Worm (Caenorhabditis elegans) whole organism, L1 larva: Measurements from ENCODE around the gene slmp-1.
A peak's percentile ranks its signal among the peaks of the same experiment; 100 is the strongest.

Source experiments
- C04F5.9 ChIP-seq: sonication (generic microtip); optimal IDR thresholded peaks from 2 replicates; lab custom pipeline; 2016; ENCODE audit warnings: missing genetic modification characterization, missing compliant biosample characterization
- C16A3.4 ChIP-seq: fragments of 150-350 bp; optimal IDR thresholded peaks from 2 replicates; lab custom pipeline; 2014; ENCODE audit warnings: missing biosample characterization, missing genetic modification characterization
- F16B12.6 ChIP-seq: fragments of 150-350 bp; optimal IDR thresholded peaks from 2 replicates; lab custom pipeline; 2014; ENCODE audit warnings: missing biosample characterization, missing genetic modification characterization
- Y116A8C.19 ChIP-seq: sonication (generic microtip); optimal IDR thresholded peaks from 2 replicates; lab custom pipeline; 2016; ENCODE audit warnings: missing compliant biosample characterization, missing genetic modification characterization, borderline replicate concordance
- aha-1 ChIP-seq: fragments of 150-350 bp; optimal IDR thresholded peaks from 2 replicates; lab custom pipeline; 2014; ENCODE audit warnings: missing biosample characterization, missing genetic modification characterization
- ama-1 ChIP-seq: fragments of 150-350 bp; optimal IDR thresholded peaks from 2 replicates; lab custom pipeline; 2014
- blmp-1 ChIP-seq: fragments of 150-350 bp; optimal IDR thresholded peaks from 2 replicates; lab custom pipeline; 2014; ENCODE audit warnings: missing biosample characterization, missing genetic modification characterization
- ceh-63 ChIP-seq: fragments of 200-800 bp; sonication (Bioruptor generic); optimal IDR thresholded peaks from 2 replicates; lab custom pipeline; 2018; ENCODE audit warnings: mild to moderate bottlenecking, missing genetic modification characterization, missing compliant biosample characterization
- ceh-82 ChIP-seq, 3 experiments: fragments of 150-350 bp in 1 of 3; sonication (generic microtip) in 2 of 3; optimal IDR thresholded peaks; 2 replicates each; lab custom pipeline; 2014 to 2017; ENCODE audit warnings: missing biosample characterization in 3 of 3, missing genetic modification characterization in 3 of 3
- ceh-88 ChIP-seq: fragments of 200-800 bp; sonication (Bioruptor generic); IDR thresholded peaks from 2 replicates; pipeline ENCODE4 v1.3.6; 2022; ENCODE audit warnings: missing genetic modification characterization, missing compliant biosample characterization
- dpl-1 ChIP-seq, 3 experiments: fragments of 150-350 bp in 2 of 3; sonication (generic microtip) in 1 of 3; optimal IDR thresholded peaks; 2 replicates each; lab custom pipeline; 2014 to 2017; ENCODE audit warnings: missing biosample characterization in 3 of 3, missing genetic modification characterization in 3 of 3, missing genetic modification reagents in 3 of 3
- dsc-1 ChIP-seq: sonication (generic microtip); optimal IDR thresholded peaks from 2 replicates; lab custom pipeline; 2016; ENCODE audit warnings: mild to moderate bottlenecking, missing genetic modification characterization, missing compliant biosample characterization
- efl-1 ChIP-seq, 4 experiments: fragments of 150-350 bp; optimal IDR thresholded peaks in 3 of 4; peaks in 1 of 4; 1 replicate in 1 of 4; 2 replicates in 3 of 4; lab custom pipeline; 2014; ENCODE audit warnings: missing biosample characterization in 2 of 4, missing genetic modification characterization in 2 of 4, missing genetic modification reagents in 2 of 4
- efl-3 ChIP-seq: fragments of 200-800 bp; sonication (Bioruptor generic); optimal IDR thresholded peaks from 2 replicates; lab custom pipeline; 2018; ENCODE audit warnings: mild to moderate bottlenecking, missing genetic modification characterization, missing compliant biosample characterization
- elt-3 ChIP-seq, 6 experiments: fragments of 150-350 bp in 1 of 6; sonication (generic microtip); optimal IDR thresholded peaks; 2 replicates each; lab custom pipeline; 2017 to 2018; ENCODE audit warnings: missing biosample characterization in 6 of 6, missing genetic modification characterization in 6 of 6, inconsistent platforms in 1 of 6
- ets-5 ChIP-seq: fragments of 200-800 bp; sonication (Bioruptor generic); IDR thresholded peaks from 2 replicates; pipeline ENCODE4 v1.3.6; 2022; ENCODE audit warnings: missing genetic modification characterization, missing compliant biosample characterization
- fkh-8 ChIP-seq: sonication (generic microtip); optimal IDR thresholded peaks from 2 replicates; lab custom pipeline; 2016; ENCODE audit warnings: mild to moderate bottlenecking, missing genetic modification characterization, missing compliant biosample characterization
- fos-1 ChIP-seq: fragments of 150-350 bp; optimal IDR thresholded peaks from 2 replicates; lab custom pipeline; 2014; ENCODE audit warnings: missing biosample characterization, missing genetic modification characterization
- hlh-4 ChIP-seq: sonication (generic microtip); optimal IDR thresholded peaks from 2 replicates; lab custom pipeline; 2016; ENCODE audit warnings: mild to moderate bottlenecking, missing genetic modification characterization, missing compliant biosample characterization
- hpl-2 ChIP-seq: fragments of 150-350 bp; optimal IDR thresholded peaks from 2 replicates; lab custom pipeline; 2014; ENCODE audit warnings: missing biosample characterization, missing genetic modification reagents, missing genetic modification characterization
- irx-1 ChIP-seq: sonication (generic microtip); optimal IDR thresholded peaks from 2 replicates; lab custom pipeline; 2016; ENCODE audit warnings: missing genetic modification characterization, missing compliant biosample characterization
- lin-14 ChIP-seq: fragments of 200-800 bp; sonication (Bioruptor generic); optimal IDR thresholded peaks from 2 replicates; lab custom pipeline; 2018; ENCODE audit warnings: mild to moderate bottlenecking, missing genetic modification characterization, moderate library complexity, missing compliant biosample characterization
- lin-35 ChIP-seq, 2 experiments: fragments of 150-350 bp; optimal IDR thresholded peaks; 2 replicates each; lab custom pipeline; 2014; ENCODE audit warnings: missing biosample characterization in 2 of 2, missing genetic modification characterization in 2 of 2, missing genetic modification reagents in 2 of 2
- nhr-11 ChIP-seq: fragments of 150-350 bp; optimal IDR thresholded peaks from 2 replicates; lab custom pipeline; 2014; ENCODE audit warnings: missing biosample characterization, missing genetic modification characterization
- nhr-12 ChIP-seq: sonication (generic microtip); optimal IDR thresholded peaks from 2 replicates; lab custom pipeline; 2017; ENCODE audit warnings: missing biosample characterization, missing genetic modification characterization
- nhr-20 ChIP-seq: sonication (generic microtip); optimal IDR thresholded peaks from 2 replicates; lab custom pipeline; 2016; ENCODE audit warnings: mild to moderate bottlenecking, missing genetic modification characterization, missing compliant biosample characterization
- nhr-28 ChIP-seq: fragments of 150-350 bp; optimal IDR thresholded peaks from 2 replicates; lab custom pipeline; 2014; ENCODE audit warnings: missing biosample characterization, missing genetic modification characterization
- nhr-47 ChIP-seq: sonication (generic microtip); optimal IDR thresholded peaks from 2 replicates; lab custom pipeline; 2016; ENCODE audit warnings: mild to moderate bottlenecking, missing genetic modification characterization, moderate library complexity, missing compliant biosample characterization
- nhr-71 ChIP-seq: sonication (generic microtip); optimal IDR thresholded peaks from 2 replicates; lab custom pipeline; 2016; ENCODE audit warnings: mild to moderate bottlenecking, missing genetic modification characterization, moderate library complexity, missing compliant biosample characterization
- nhr-76 ChIP-seq: sonication (generic microtip); optimal IDR thresholded peaks from 2 replicates; lab custom pipeline; 2017; ENCODE audit warnings: missing biosample characterization, missing genetic modification characterization
- nhr-90 ChIP-seq: sonication (generic microtip); optimal IDR thresholded peaks from 2 replicates; lab custom pipeline; 2016; ENCODE audit warnings: mild to moderate bottlenecking, missing genetic modification characterization, missing compliant biosample characterization; ENCODE audit not compliant: poor library complexity
- pag-3 ChIP-seq: sonication (generic microtip); optimal IDR thresholded peaks from 2 replicates; lab custom pipeline; 2017; ENCODE audit warnings: missing genetic modification characterization, mild to moderate bottlenecking, missing compliant biosample characterization, antibody characterized with exemption, borderline replicate concordance; ENCODE audit not compliant: insufficient read depth
- pqm-1 ChIP-seq: sonication (generic microtip); optimal IDR thresholded peaks from 3 replicates; lab custom pipeline; 2017; ENCODE audit warnings: missing biosample characterization, missing genetic modification characterization
- rnt-1 ChIP-seq: sonication (generic microtip); optimal IDR thresholded peaks from 2 replicates; lab custom pipeline; 2016; ENCODE audit warnings: mild to moderate bottlenecking, missing genetic modification characterization, moderate library complexity, missing compliant biosample characterization
- skn-1 ChIP-seq: fragments of 150-350 bp; optimal IDR thresholded peaks from 2 replicates; lab custom pipeline; 2014; ENCODE audit warnings: missing biosample characterization, missing genetic modification characterization
- snpc-4 ChIP-seq: fragments of 150-350 bp; optimal IDR thresholded peaks from 2 replicates; lab custom pipeline; 2014; ENCODE audit warnings: missing biosample characterization, missing genetic modification characterization
- snu-23 ChIP-seq: sonication (generic microtip); optimal IDR thresholded peaks from 2 replicates; lab custom pipeline; 2016; ENCODE audit warnings: missing genetic modification characterization, missing compliant biosample characterization
- sox-4 ChIP-seq: sonication (generic microtip); optimal IDR thresholded peaks from 2 replicates; lab custom pipeline; 2016; ENCODE audit warnings: missing genetic modification characterization, missing compliant biosample characterization
- sptf-1 ChIP-seq: fragments of 150-350 bp; optimal IDR thresholded peaks from 2 replicates; lab custom pipeline; 2014; ENCODE audit warnings: missing biosample characterization, missing genetic modification characterization
- tlp-1 ChIP-seq: fragments of 150-350 bp; optimal IDR thresholded peaks from 2 replicates; lab custom pipeline; 2014; ENCODE audit warnings: missing biosample characterization, missing genetic modification characterization
- unc-130 ChIP-seq: fragments of 150-350 bp; optimal IDR thresholded peaks from 2 replicates; lab custom pipeline; 2017; ENCODE audit warnings: missing biosample characterization, missing genetic modification characterization, inconsistent platforms
- unc-30 ChIP-seq: sonication (generic microtip); optimal IDR thresholded peaks from 2 replicates; lab custom pipeline; 2017; ENCODE audit warnings: missing biosample characterization, missing genetic modification characterization
- unc-62 ChIP-seq: fragments of 150-350 bp; optimal IDR thresholded peaks from 2 replicates; lab custom pipeline; 2014; ENCODE audit warnings: missing biosample characterization, missing genetic modification reagents, missing genetic modification characterization
- unc-86 ChIP-seq: sonication (generic microtip); optimal IDR thresholded peaks from 2 replicates; lab custom pipeline; 2016; ENCODE audit warnings: missing genetic modification characterization, missing compliant biosample characterization
- unc-98 ChIP-seq: fragments of 200-800 bp; sonication (Bioruptor generic); IDR thresholded peaks from 2 replicates; pipeline ENCODE4 v1.3.6; 2022; ENCODE audit warnings: missing genetic modification characterization, missing compliant biosample characterization
- xbp-1 ChIP-seq: sonication (generic microtip); optimal IDR thresholded peaks from 2 replicates; lab custom pipeline; 2016; ENCODE audit warnings: missing genetic modification characterization, missing compliant biosample characterization
- ztf-11 ChIP-seq, 2 experiments: sonication (generic microtip); optimal IDR thresholded peaks; 2 replicates each; lab custom pipeline; 2016 to 2017; ENCODE audit warnings: missing genetic modification characterization in 2 of 2, missing biosample characterization in 1 of 2, missing compliant biosample characterization in 1 of 2

The slmp-1 gene

ce11 chrIV:3182920-3183319, 30.6 kb upstream of the slmp-1 start:
- TF ChIP-seq blmp-1 (tag; lab: Kevin White, UChicago) (no peak), ceh-63 (no peak), nhr-20 (tag; lab: Kevin White, UChicago) (no peak), sptf-1 (no peak), fos-1 (tag; lab: Kevin White, UChicago) (no peak), ama-1 (lab: Kevin White, UChicago) (no peak), nhr-76 (tag; lab: Kevin White, UChicago) (no peak), nhr-11 (no peak), hpl-2 (GFP tag; lab: Kevin White, UChicago) (no peak), skn-1 (no peak), nhr-12 (no peak), elt-3 (tag; optimal IDR thresholded peaks at IDR 0.05; lab: Kevin White, UChicago) (no peak), efl-1 (optimal IDR thresholded peaks at IDR 0.05; lab: Kevin White, UChicago) (no peak), efl-1 (GFP tag; optimal IDR thresholded peaks at IDR 0.05 in 1 of 2; lab: Kevin White, UChicago) (no peak), tlp-1 (no peak), lin-35 (GFP tag; optimal IDR thresholded peaks at IDR 0.05; lab: Kevin White, UChicago) (no peak), pqm-1 (tag; lab: Kevin White, UChicago) (no peak), snu-23 (GFP tag; lab: Kevin White, UChicago) (no peak), ets-5 (GFP tag; lab: Robert Waterston, UW) (no peak)

- TF ChIP-seq nhr-20 (tag; lab: Kevin White, UChicago) = no peak
- no peak for TF ChIP-seq irx-1 (tag; lab: Kevin White, UChicago)
- TF ChIP-seq ztf-11 (tag; optimal IDR thresholded peaks at IDR 0.05; lab: Kevin White, UChicago) = no peak
- no peak for TF ChIP-seq dpl-1 (GFP tag; optimal IDR thresholded peaks at IDR 0.05; lab: Kevin White, UChicago)
- TF ChIP-seq unc-98 (GFP tag; lab: Robert Waterston, UW) = no peak
- no peak for TF ChIP-seq unc-62 (GFP tag; lab: Kevin White, UChicago)
- no peak for TF ChIP-seq unc-30 (tag; lab: Kevin White, UChicago)
- TF ChIP-seq lin-14 (GFP tag; lab: Kevin White, UChicago) = no peak
- TF ChIP-seq pag-3 (tag; lab: Kevin White, UChicago) = no peak
Measured at ce11 chrIV:3191466-3191865, 22.1 kb upstream of the slmp-1 start, which contains the start of gene Y67D8B.2. Gene Y67D8B.2, minus strand, starts transcription at chrIV:3191566.

ce11 chrIV:3196367-3196766, 17.2 kb upstream of the slmp-1 start:
- no peak for TF ChIP-seq efl-3 (GFP tag; lab: Kevin White, UChicago)
- peak; percentile 59 for TF ChIP-seq fkh-8 (tag; lab: Kevin White, UChicago)

- TF ChIP-seq dsc-1 (tag; lab: Kevin White, UChicago) (peak; percentile 50), elt-3 (tag; optimal IDR thresholded peaks at IDR 0.05; lab: Kevin White, UChicago) (no peak), ceh-88 (no peak), nhr-71 (peak; percentile 57), sox-4 (peak; percentile 19), C04F5.9 (tag; lab: Kevin White, UChicago) (no peak), nhr-47 (tag; lab: Kevin White, UChicago) (peak; percentile 43), fkh-8 (tag; lab: Kevin White, UChicago) (peak; percentile 76)
Measured at ce11 chrIV:3199041-3199440, 14.5 kb upstream of the slmp-1 start.

ce11 chrIV:3202111-3202510, 11.4 kb upstream of the slmp-1 start, which contains the start of the genes Y67D8B.3 and Y67D8B.5:
Gene Y67D8B.3, minus strand, starts transcription at chrIV:3202211.
Gene Y67D8B.5, plus strand, starts transcription at chrIV:3202343.
- TF ChIP-seq hlh-4 (tag; lab: Kevin White, UChicago) = no peak
- no peak for TF ChIP-seq aha-1 (tag; lab: Kevin White, UChicago)
- TF ChIP-seq rnt-1 (tag; lab: Kevin White, UChicago) = no peak
- no peak for TF ChIP-seq unc-86 (tag; lab: Kevin White, UChicago)
- no peak for TF ChIP-seq unc-98 (GFP tag; lab: Robert Waterston, UW)
- TF ChIP-seq unc-130 (tag; lab: Kevin White, UChicago) = no peak
- no peak for TF ChIP-seq snpc-4 (tag; lab: Kevin White, UChicago)
- TF ChIP-seq nhr-90 (tag; lab: Kevin White, UChicago) = no peak
- no peak for TF ChIP-seq xbp-1 (tag; lab: Kevin White, UChicago)
- TF ChIP-seq C16A3.4 (tag; lab: Kevin White, UChicago) = no peak
- TF ChIP-seq nhr-28 = no peak
- TF ChIP-seq unc-30 (tag; lab: Kevin White, UChicago) = no peak
- no peak for TF ChIP-seq unc-62 (GFP tag; lab: Kevin White, UChicago)
- TF ChIP-seq Y116A8C.19 = no peak
- no peak for TF ChIP-seq F16B12.6 (tag; lab: Kevin White, UChicago)
- no peak for TF ChIP-seq ceh-82 (tag; optimal IDR thresholded peaks at IDR 0.05; lab: Kevin White, UChicago)
